Fruit fly (Drosophila melanogaster) whole organism, prepupa: ENCODE results near the gene CG15546.

Experiments used
- CG10631 ChIP-seq: fragments of 200-800 bp; sonication (Bioruptor generic); optimal IDR thresholded peaks from 2 replicates; lab custom pipeline; 2016; ENCODE audit warnings: missing biosample characterization, missing genetic modification characterization
- CG10669 ChIP-seq: fragments of 200-800 bp; sonication (Bioruptor generic); optimal IDR thresholded peaks from 3 replicates; lab custom pipeline; 2018; ENCODE audit warnings: missing biosample characterization, mild to moderate bottlenecking, missing genetic modification characterization, moderate library complexity
- CG16779 ChIP-seq: fragments of 200-800 bp; sonication (Bioruptor generic); optimal IDR thresholded peaks from 3 replicates; lab custom pipeline; 2017; ENCODE audit warnings: missing biosample characterization, mild to moderate bottlenecking, missing genetic modification characterization
- CG3032 ChIP-seq: fragments of 200-800 bp; optimal IDR thresholded peaks from 2 replicates; lab custom pipeline; 2019; ENCODE audit warnings: missing biosample characterization, mild to moderate bottlenecking, missing genetic modification characterization, moderate library complexity
- CG31627 ChIP-seq: fragments of 200-800 bp; sonication (Bioruptor generic); optimal IDR thresholded peaks from 3 replicates; lab custom pipeline; 2016; ENCODE audit warnings: missing biosample characterization, missing genetic modification characterization
- CG34406 ChIP-seq: fragments of 200-800 bp; sonication (Bioruptor generic); optimal IDR thresholded peaks from 3 replicates; lab custom pipeline; 2016; ENCODE audit warnings: missing biosample characterization, missing genetic modification characterization
- CG4318 ChIP-seq: fragments of 200-800 bp; sonication (Bioruptor generic); optimal IDR thresholded peaks from 3 replicates; lab custom pipeline; 2017; ENCODE audit warnings: missing biosample characterization, mild to moderate bottlenecking, missing genetic modification characterization
- CG6276 ChIP-seq: fragments of 200-800 bp; sonication (Bioruptor generic); optimal IDR thresholded peaks from 2 replicates; lab custom pipeline; 2017; ENCODE audit warnings: missing biosample characterization, mild to moderate bottlenecking, missing genetic modification characterization
- CG7368 ChIP-seq: fragments of 200-800 bp; sonication (Bioruptor generic); optimal IDR thresholded peaks from 3 replicates; lab custom pipeline; 2016; ENCODE audit warnings: missing biosample characterization, missing genetic modification characterization
- CG8119 ChIP-seq: fragments of 200-800 bp; sonication (Bioruptor generic); IDR thresholded peaks from 3 replicates; pipeline ENCODE4 v1.3.6; 2022; ENCODE audit warnings: missing biosample characterization, missing genetic modification characterization
- CG8319 ChIP-seq: fragments of 200-800 bp; sonication (Bioruptor generic); optimal IDR thresholded peaks from 3 replicates; lab custom pipeline; 2016; ENCODE audit warnings: missing biosample characterization, missing genetic modification characterization
- CG8632 ChIP-seq: fragments of 200-800 bp; sonication (Bioruptor generic); optimal IDR thresholded peaks from 3 replicates; lab custom pipeline; 2016; ENCODE audit warnings: missing biosample characterization, missing genetic modification characterization
- CG9139 ChIP-seq: fragments of 200-800 bp; sonication (Bioruptor generic); optimal IDR thresholded peaks from 3 replicates; lab custom pipeline; 2017; ENCODE audit warnings: missing biosample characterization, mild to moderate bottlenecking, missing genetic modification characterization
- Eip75B ChIP-seq: fragments of 200-800 bp; sonication (Bioruptor generic); optimal IDR thresholded peaks from 3 replicates; lab custom pipeline; 2016; ENCODE audit warnings: missing biosample characterization, missing genetic modification characterization
- Ets21C ChIP-seq: fragments of 200-800 bp; sonication (Bioruptor generic); optimal IDR thresholded peaks from 3 replicates; lab custom pipeline; 2016; ENCODE audit warnings: missing biosample characterization, missing genetic modification characterization
- Ets96B ChIP-seq: fragments of 200-800 bp; optimal IDR thresholded peaks from 2 replicates; lab custom pipeline; 2019; ENCODE audit warnings: missing biosample characterization, mild to moderate bottlenecking, missing genetic modification characterization, moderate library complexity
- Gug ChIP-seq: fragments of 200-800 bp; sonication (Bioruptor generic); IDR thresholded peaks from 2 replicates; pipeline ENCODE4 v1.3.6; 2022; ENCODE audit warnings: missing biosample characterization, missing genetic modification characterization
- Hr38 ChIP-seq: sonication (Bioruptor generic); optimal IDR thresholded peaks from 2 replicates; lab custom pipeline; 2016; ENCODE audit warnings: missing biosample characterization, missing genetic modification characterization
- Hr39 ChIP-seq: fragments of 200-800 bp; sonication (Bioruptor generic); optimal IDR thresholded peaks from 2 replicates; lab custom pipeline; 2016; ENCODE audit warnings: missing biosample characterization, missing genetic modification characterization
- Lpt ChIP-seq: fragments of 200-800 bp; sonication (Bioruptor generic); optimal IDR thresholded peaks from 3 replicates; lab custom pipeline; 2016; ENCODE audit warnings: missing biosample characterization, missing genetic modification characterization
- Smox ChIP-seq: fragments of 200-800 bp; sonication (Bioruptor generic); optimal IDR thresholded peaks from 3 replicates; lab custom pipeline; 2016; ENCODE audit warnings: missing biosample characterization, missing genetic modification characterization
- Sox102F ChIP-seq: fragments of 200-800 bp; sonication (Bioruptor generic); optimal IDR thresholded peaks from 2 replicates; lab custom pipeline; 2016; ENCODE audit warnings: missing biosample characterization, mild to moderate bottlenecking, missing genetic modification characterization
- Sox15 ChIP-seq: fragments of 200-800 bp; sonication (Bioruptor generic); optimal IDR thresholded peaks from 3 replicates; lab custom pipeline; 2016; ENCODE audit warnings: missing biosample characterization, missing genetic modification characterization
- achi ChIP-seq: fragments of 200-800 bp; sonication (Bioruptor generic); optimal IDR thresholded peaks from 3 replicates; lab custom pipeline; 2016; ENCODE audit warnings: missing biosample characterization, missing genetic modification characterization
- acj6 ChIP-seq: fragments of 200-800 bp; sonication (Bioruptor generic); optimal IDR thresholded peaks from 3 replicates; lab custom pipeline; 2016; ENCODE audit warnings: missing biosample characterization, missing genetic modification characterization
- cyc ChIP-seq: fragments of 200-800 bp; sonication (Bioruptor generic); optimal IDR thresholded peaks from 3 replicates; lab custom pipeline; 2016; ENCODE audit warnings: missing biosample characterization, missing genetic modification characterization
- dac ChIP-seq: fragments of 200-800 bp; sonication (Bioruptor generic); optimal IDR thresholded peaks from 2 replicates; lab custom pipeline; 2017; ENCODE audit warnings: missing biosample characterization, mild to moderate bottlenecking, missing genetic modification characterization
- dsx ChIP-seq: fragments of 200-800 bp; optimal IDR thresholded peaks from 3 replicates; lab custom pipeline; 2019; ENCODE audit warnings: missing biosample characterization, mild to moderate bottlenecking, missing genetic modification characterization, moderate library complexity; ENCODE audit not compliant: poor library complexity, severe bottlenecking
- esn ChIP-seq: fragments of 200-800 bp; sonication (Bioruptor generic); optimal IDR thresholded peaks from 2 replicates; lab custom pipeline; 2016; ENCODE audit warnings: missing biosample characterization, mild to moderate bottlenecking, missing genetic modification characterization, moderate library complexity
- fd59A ChIP-seq: fragments of 200-800 bp; sonication (Bioruptor generic); optimal IDR thresholded peaks from 2 replicates; lab custom pipeline; 2017; ENCODE audit warnings: missing biosample characterization, mild to moderate bottlenecking, missing genetic modification characterization, missing genetic modification reagents
- fd85E ChIP-seq: fragments of 200-800 bp; sonication (Bioruptor generic); optimal IDR thresholded peaks from 3 replicates; lab custom pipeline; 2016; ENCODE audit warnings: missing biosample characterization, missing genetic modification characterization
- fkh ChIP-seq: fragments of 200-800 bp; sonication (Bioruptor generic); optimal IDR thresholded peaks from 3 replicates; lab custom pipeline; 2017; ENCODE audit warnings: missing biosample characterization, mild to moderate bottlenecking, missing genetic modification characterization, moderate library complexity
- net ChIP-seq: fragments of 200-800 bp; sonication (Bioruptor generic); optimal IDR thresholded peaks from 3 replicates; lab custom pipeline; 2016; ENCODE audit warnings: missing biosample characterization, missing genetic modification characterization
- spab ChIP-seq: fragments of 200-800 bp; sonication (Bioruptor generic); optimal IDR thresholded peaks from 2 replicates; lab custom pipeline; 2017; ENCODE audit warnings: missing biosample characterization, mild to moderate bottlenecking, missing genetic modification characterization, missing genetic modification reagents
- svp ChIP-seq: fragments of 200-800 bp; sonication (Bioruptor generic); peaks from one replicate; lab custom pipeline; 2016; ENCODE audit warnings: missing biosample characterization, missing genetic modification characterization
- topi ChIP-seq: fragments of 200-800 bp; sonication (Bioruptor generic); optimal IDR thresholded peaks from 3 replicates; lab custom pipeline; 2016; ENCODE audit warnings: missing biosample characterization, missing genetic modification characterization

CG15546 gene

dm6 chr3R:30886850-30887249, 10.9 kb upstream of the CG15546 start:
- TF ChIP-seq CG4318 (GFP tag; lab: Kevin White, UChicago) (no peak), Ets96B (tag; lab: Kevin White, UChicago) (no peak), Ets21C (GFP tag; lab: Kevin White, UChicago) (no peak), acj6 (no peak), svp (peak; percentile 43)

- no peak for TF ChIP-seq Sox102F (GFP tag; lab: Kevin White, UChicago)
- TF ChIP-seq fkh (GFP tag; lab: Kevin White, UChicago): no peak
- no peak for TF ChIP-seq cyc
- no peak for TF ChIP-seq CG10631 (GFP tag; lab: Kevin White, UChicago)
- TF ChIP-seq achi (GFP tag; lab: Kevin White, UChicago): no peak
- no peak for TF ChIP-seq dsx (GFP tag; lab: Kevin White, UChicago)
- no peak for TF ChIP-seq spab
- TF ChIP-seq CG7368 (GFP tag; lab: Kevin White, UChicago): no peak
- TF ChIP-seq CG8119 (GFP tag; lab: Robert Waterston, UW): no peak
- no peak for TF ChIP-seq Eip75B
- no peak for TF ChIP-seq CG10669
- no peak for TF ChIP-seq Hr38 (GFP tag; lab: Kevin White, UChicago)
- TF ChIP-seq svp: no peak
- TF ChIP-seq Hr39 (GFP tag; lab: Kevin White, UChicago): no peak
- TF ChIP-seq CG6276 (GFP tag; lab: Kevin White, UChicago): no peak
- no peak for TF ChIP-seq net
- no peak for TF ChIP-seq Gug (GFP tag; lab: Robert Waterston, UW)
- TF ChIP-seq Ets21C (GFP tag; lab: Kevin White, UChicago): no peak
- TF ChIP-seq topi (GFP tag; lab: Kevin White, UChicago): no peak
- no peak for TF ChIP-seq fd59A (GFP tag; lab: Kevin White, UChicago)
Measured at dm6 chr3R:30883403-30883802, 7.4 kb upstream of the CG15546 start, which contains the start of gene CG15547. Gene CG15547 (minus strand): TSS chr3R:30883503.

dm6 chr3R:30880894-30881293, 4.9 kb upstream of the CG15546 start, which contains the start of gene CG12071:
Gene CG12071 (minus strand): TSS chr3R:30881027.
- TF ChIP-seq CG3032 (tag; lab: Kevin White, UChicago) (no peak), CG31627 (GFP tag; lab: Kevin White, UChicago) (no peak), Smox (GFP tag; lab: Kevin White, UChicago) (no peak), CG8632 (GFP tag; lab: Kevin White, UChicago) (no peak), fd85E (GFP tag; lab: Kevin White, UChicago) (no peak), Lpt (GFP tag; lab: Kevin White, UChicago) (no peak), CG16779 (no peak)

dm6 chr3R:30880024-30880423, 4.0 kb upstream of the CG15546 start:
- TF ChIP-seq Sox15: no peak
- no peak for TF ChIP-seq CG4318 (GFP tag; lab: Kevin White, UChicago)
- TF ChIP-seq CG6276 (GFP tag; lab: Kevin White, UChicago): no peak
- no peak for TF ChIP-seq Hr38 (GFP tag; lab: Kevin White, UChicago)
- TF ChIP-seq CG34406 (GFP tag; lab: Kevin White, UChicago): no peak
- no peak for TF ChIP-seq Gug (GFP tag; lab: Robert Waterston, UW)
- no peak for TF ChIP-seq esn (GFP tag; lab: Kevin White, UChicago)
- no peak for TF ChIP-seq CG8319 (GFP tag; lab: Kevin White, UChicago)
- TF ChIP-seq dac (GFP tag; lab: Kevin White, UChicago): no peak
- no peak for TF ChIP-seq CG7368 (GFP tag; lab: Kevin White, UChicago)
- no peak for TF ChIP-seq CG9139
- no peak for TF ChIP-seq fd85E (GFP tag; lab: Kevin White, UChicago)
- TF ChIP-seq achi (GFP tag; lab: Kevin White, UChicago): no peak
